Worm (Caenorhabditis elegans) whole organism, L1 larva: Measurements from ENCODE around the gene Y45G5AM.3.

ENCODE experiments used
- ceh-88 ChIP-seq: fragments of 200-800 bp; sonication (Bioruptor generic); IDR thresholded peaks from 2 replicates; pipeline ENCODE4 v1.3.6; 2022; ENCODE audit warnings: missing genetic modification characterization, missing compliant biosample characterization
- fkh-10 ChIP-seq: sonication (generic microtip); optimal IDR thresholded peaks from 2 replicates; lab custom pipeline; 2017; ENCODE audit warnings: missing biosample characterization, missing genetic modification reagents, missing genetic modification characterization
- lin-13 ChIP-seq: fragments of 150-350 bp; optimal IDR thresholded peaks from 2 replicates; lab custom pipeline; 2014; ENCODE audit warnings: missing biosample characterization, missing genetic modification reagents, missing genetic modification characterization
- swsn-7 ChIP-seq: sonication (generic microtip); optimal IDR thresholded peaks from 2 replicates; lab custom pipeline; 2016; ENCODE audit warnings: missing genetic modification characterization, missing compliant biosample characterization

DNA sequence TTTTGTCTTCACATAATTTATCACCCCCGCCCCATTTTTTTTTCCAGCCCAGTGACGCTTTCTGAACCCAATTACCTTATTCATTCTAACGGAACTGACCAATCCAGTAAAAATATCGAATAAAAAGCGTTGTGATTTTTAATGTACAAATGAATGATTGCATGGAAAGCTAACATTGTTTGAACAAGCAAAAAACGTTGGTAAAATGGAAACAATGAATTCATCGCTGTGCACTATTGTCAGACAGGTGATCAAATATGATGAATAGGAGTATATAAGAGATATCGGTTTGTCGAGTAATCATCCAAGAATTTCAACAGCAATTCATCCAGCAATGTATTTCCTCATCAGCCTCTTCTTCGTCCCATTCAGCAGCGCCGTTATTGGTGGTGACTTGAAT is 34.8 kb upstream of the Y45G5AM.3 start, which contains the start of gene phat-4:
- TF ChIP-seq fkh-10 (GFP tag; lab: Kevin White, UChicago), result no peak
- TF ChIP-seq swsn-7, result no peak
- no peak for TF ChIP-seq ceh-88 (GFP tag; lab: Robert Waterston, UW)
- no peak for TF ChIP-seq lin-13 (GFP tag; lab: Kevin White, UChicago)
